Worm (Caenorhabditis elegans): ENCODE results near the gene nhr-39.

The nhr-39 gene

ce11 chrV:9333316-9334048 lies 30.4 kb downstream of the nhr-39 start, which contains the start of gene acl-14:
Gene acl-14, minus strand, starts transcription at chrV:9333631.
- no peak for TF ChIP-seq unc-62 (GFP tag; optimal IDR thresholded peaks at IDR 0.05)

- TF ChIP-seq unc-62 (GFP tag; optimal IDR thresholded peaks at IDR 0.05) = no peak
These were observed 31.1 kb downstream of the nhr-39 start, which contains the start of gene ucp-4 for ce11 chrV:9334216-9334615. Gene ucp-4, plus strand, starts transcription at chrV:9334298.

- no peak for TF ChIP-seq unc-62 (GFP tag; optimal IDR thresholded peaks at IDR 0.05)
These were observed 33.3 kb downstream of the nhr-39 start, which contains the start of gene coq-6 for ce11 chrV:9336462-9336861. Gene coq-6, plus strand, starts transcription at chrV:9336762.

DNA sequence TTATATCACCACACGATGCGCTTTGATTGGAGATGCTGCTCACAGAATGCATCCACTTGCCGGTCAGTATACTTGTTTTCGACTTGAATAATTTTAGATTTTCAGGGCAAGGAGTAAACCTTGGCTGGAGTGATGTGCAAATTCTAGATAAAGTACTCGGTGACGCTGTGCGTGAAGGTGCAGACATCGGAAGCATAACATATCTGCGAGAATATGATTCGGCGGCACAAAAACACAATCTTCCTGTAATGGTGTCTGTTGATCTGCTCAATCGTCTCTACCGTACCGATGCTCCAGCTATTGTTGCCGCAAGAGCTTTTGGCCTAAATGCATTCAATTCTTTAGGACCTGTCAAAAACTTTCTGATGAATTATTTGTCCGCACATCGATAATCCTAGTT lies 35.3 kb downstream of the nhr-39 start:
- TF ChIP-seq unc-62 (GFP tag; optimal IDR thresholded peaks at IDR 0.05) = no peak

DNA sequence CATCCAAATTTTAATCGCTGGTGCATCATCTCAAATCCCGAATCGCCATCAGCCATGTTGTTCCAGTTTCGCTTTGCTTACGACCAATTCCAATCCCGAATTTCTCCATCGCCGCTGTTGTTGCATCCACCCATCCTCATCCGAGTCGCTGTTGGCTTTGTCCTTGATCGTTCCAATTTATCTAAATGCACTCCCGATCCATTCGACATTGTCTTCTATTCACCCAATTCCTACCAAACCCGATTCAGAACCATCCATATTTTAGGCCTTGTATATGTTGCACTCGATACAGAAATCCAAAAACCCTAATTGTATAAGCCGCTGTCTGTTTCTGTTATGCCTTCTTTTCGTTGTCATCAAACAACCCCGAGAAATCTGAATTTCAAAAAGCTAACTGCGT lies 37.2 kb downstream of the nhr-39 start:
- TF ChIP-seq unc-62 (GFP tag; optimal IDR thresholded peaks at IDR 0.05) = no peak

- no peak for TF ChIP-seq unc-62 (GFP tag; optimal IDR thresholded peaks at IDR 0.05)
These were observed 40.0 kb downstream of the nhr-39 start for ce11 chrV:9342965-9343628.

DNA sequence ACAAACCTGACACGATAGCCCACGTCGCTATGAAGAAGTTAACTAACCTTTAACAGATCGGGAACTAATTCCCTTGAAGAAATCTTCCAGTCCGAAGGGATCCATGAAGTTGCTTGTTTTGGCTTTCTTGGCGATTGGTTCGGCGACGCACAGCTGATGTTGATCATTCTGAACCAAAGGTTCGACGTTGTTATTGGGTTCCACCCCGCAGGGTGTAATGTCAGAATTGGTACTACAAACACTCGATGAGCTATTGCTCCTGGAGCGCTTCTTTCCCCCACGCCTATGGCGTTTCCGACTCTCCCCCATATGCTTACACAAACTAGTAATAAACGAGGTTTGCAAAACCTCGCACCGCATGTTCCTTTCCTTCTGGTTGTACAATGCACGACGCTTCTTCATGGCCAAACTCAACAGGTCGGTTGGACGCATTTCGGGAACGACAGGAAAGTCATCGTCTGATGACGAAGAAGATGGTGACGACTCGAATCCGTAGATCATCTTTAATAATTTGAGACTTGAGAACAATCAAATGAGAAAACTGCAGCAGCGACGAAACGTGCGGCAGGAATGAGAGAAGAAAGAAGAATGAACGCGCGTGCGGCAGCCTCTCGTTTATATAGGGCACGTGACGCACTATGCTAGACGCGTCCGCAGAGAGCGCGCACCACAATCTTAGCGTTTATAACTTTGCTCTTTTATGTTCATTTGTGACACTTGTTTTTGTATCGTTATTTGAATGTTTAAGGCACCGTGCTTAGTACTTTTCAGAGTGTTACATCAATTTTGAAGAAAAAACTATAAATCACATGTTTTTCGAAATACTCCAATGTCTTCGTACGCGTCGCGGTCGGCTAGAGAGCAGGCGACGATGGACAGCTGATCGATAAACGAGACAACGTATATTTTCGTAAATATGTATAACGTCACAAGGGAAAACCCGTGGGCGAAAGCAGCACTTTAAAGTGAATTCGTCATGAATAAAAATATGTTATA lies 40.8 kb downstream of the nhr-39 start, which contains the start of gene tos-1:
TSS of gene tos-1 (minus strand) at position 575 of the 996 bp plus-strand sequence.
- no peak for TF ChIP-seq unc-62 (GFP tag; optimal IDR thresholded peaks at IDR 0.05)

- TF ChIP-seq unc-62 (GFP tag; optimal IDR thresholded peaks at IDR 0.05) = no peak
These were observed 43.7 kb downstream of the nhr-39 start, which contains the start of the genes K07B1.7 and try-5 for ce11 chrV:9346804-9347203. Gene K07B1.7, minus strand, starts transcription at chrV:9346962. Gene try-5, plus strand, starts transcription at chrV:9347044.

ce11 chrV:9349687-9350086 lies 46.6 kb downstream of the nhr-39 start, which contains the start of gene srx-47:
Gene srx-47, plus strand, starts transcription at chrV:9349987.
- no peak for TF ChIP-seq unc-62 (GFP tag; optimal IDR thresholded peaks at IDR 0.05)

ce11 chrV:9352947-9353346 lies 49.8 kb downstream of the nhr-39 start, which contains the start of gene srx-46:
Gene srx-46, plus strand, starts transcription at chrV:9353247.
- no peak for TF ChIP-seq unc-62 (GFP tag; optimal IDR thresholded peaks at IDR 0.05)
